Worm (Caenorhabditis elegans) whole organism, L4 larva: ENCODE measurements around the gene K02F3.9.

ENCODE experiments used
- Y105C5A.15 ChIP-seq: fragments of 200-800 bp; sonication (Bioruptor generic); IDR thresholded peaks from 2 replicates; pipeline ENCODE4 v1.3.6; 2022; ENCODE audit warnings: missing genetic modification characterization, missing compliant biosample characterization
- aha-1 ChIP-seq: fragments of 150-350 bp; peaks from one replicate; lab custom pipeline; 2014; ENCODE audit warnings: missing biosample characterization, missing genetic modification characterization
- attf-4 ChIP-seq: sonication (generic microtip); optimal IDR thresholded peaks from 3 replicates; lab custom pipeline; 2017; ENCODE audit warnings: missing biosample characterization, missing genetic modification characterization
- ceh-82 ChIP-seq: sonication (generic microtip); optimal IDR thresholded peaks from 2 replicates; lab custom pipeline; 2017; ENCODE audit warnings: missing biosample characterization, missing genetic modification characterization
- cey-2 ChIP-seq: sonication (generic microtip); optimal IDR thresholded peaks from 3 replicates; lab custom pipeline; 2017; ENCODE audit warnings: missing genetic modification characterization, mild to moderate bottlenecking, missing compliant biosample characterization, antibody characterized with exemption, borderline replicate concordance; ENCODE audit not compliant: insufficient read depth
- ctbp-1 ChIP-seq: fragments of 200-800 bp; sonication (Bioruptor generic); IDR thresholded peaks from 2 replicates; pipeline ENCODE4 v1.3.6; 2022; ENCODE audit warnings: missing genetic modification reagents, missing genetic modification characterization, missing compliant biosample characterization
- daf-19 ChIP-seq: fragments of 200-800 bp; sonication (Bioruptor generic); conservative IDR thresholded peaks from 2 replicates; pipeline ENCODE4 v1.3.6; 2022; ENCODE audit warnings: missing genetic modification characterization, missing compliant biosample characterization
- dmd-6 ChIP-seq: fragments of 200-800 bp; sonication (Bioruptor generic); IDR thresholded peaks from 2 replicates; pipeline ENCODE4 v1.3.6; 2022; ENCODE audit warnings: missing genetic modification reagents, missing genetic modification characterization, missing compliant biosample characterization
- dmd-9 ChIP-seq: fragments of 200-800 bp; sonication (Bioruptor generic); IDR thresholded peaks from 2 replicates; pipeline ENCODE4 v1.3.6; 2022; ENCODE audit warnings: missing genetic modification reagents, missing genetic modification characterization, missing compliant biosample characterization
- dpl-1 ChIP-seq: fragments of 150-350 bp; optimal IDR thresholded peaks from 2 replicates; lab custom pipeline; 2014; ENCODE audit warnings: missing biosample characterization, missing genetic modification reagents, missing genetic modification characterization
- fkh-10 ChIP-seq: fragments of 150-350 bp; optimal IDR thresholded peaks from 2 replicates; lab custom pipeline; 2014; ENCODE audit warnings: missing biosample characterization, missing genetic modification reagents, missing genetic modification characterization
- hif-1 ChIP-seq, 2 experiments: sonication (generic microtip); optimal IDR thresholded peaks; 2 replicates each; lab custom pipeline; 2016 to 2017; ENCODE audit warnings: missing compliant biosample characterization in 2 of 2, missing genetic modification characterization in 2 of 2, missing genetic modification reagents in 2 of 2, missing genotype in 2 of 2, mild to moderate bottlenecking in 1 of 2
- hlh-11 ChIP-seq: fragments of 200-800 bp; sonication (Bioruptor generic); optimal IDR thresholded peaks from 2 replicates; lab custom pipeline; 2018; ENCODE audit warnings: mild to moderate bottlenecking, missing genetic modification characterization, missing compliant biosample characterization
- hmg-1.1 ChIP-seq: fragments of 200-800 bp; sonication (Bioruptor generic); IDR thresholded peaks from 2 replicates; pipeline ENCODE4 v1.3.6; 2022; ENCODE audit warnings: missing genetic modification reagents, missing genetic modification characterization, missing compliant biosample characterization
- lin-13 ChIP-seq: fragments of 150-350 bp; optimal IDR thresholded peaks from 2 replicates; lab custom pipeline; 2014; ENCODE audit warnings: missing biosample characterization, missing genetic modification reagents, missing genetic modification characterization
- lsy-2 ChIP-seq, 2 experiments: fragments of 150-350 bp in 1 of 2; sonication (generic microtip) in 1 of 2; optimal IDR thresholded peaks; 2 replicates each; lab custom pipeline; 2014 to 2017; ENCODE audit warnings: missing biosample characterization in 2 of 2, missing genetic modification characterization in 2 of 2
- madf-5 ChIP-seq, 2 experiments: fragments of 200-800 bp; sonication (Bioruptor generic); IDR thresholded peaks; 2 replicates each; pipeline ENCODE4 v1.3.6; 2022; ENCODE audit warnings: missing compliant biosample characterization in 2 of 2, missing genetic modification characterization in 2 of 2
- mep-1 ChIP-seq: fragments of 150-350 bp; sonication (generic microtip); optimal IDR thresholded peaks from 3 replicates; lab custom pipeline; 2014; ENCODE audit warnings: missing biosample characterization, missing genetic modification characterization
- mes-2 ChIP-seq: sonication (generic microtip); optimal IDR thresholded peaks from 2 replicates; lab custom pipeline; 2016; ENCODE audit warnings: missing genotype, mild to moderate bottlenecking, missing genetic modification characterization, missing compliant biosample characterization; ENCODE audit not compliant: poor library complexity, severe bottlenecking
- mxl-3 ChIP-seq: fragments of 200-800 bp; sonication (Bioruptor generic); optimal IDR thresholded peaks from 2 replicates; lab custom pipeline; 2018; ENCODE audit warnings: mild to moderate bottlenecking, missing genetic modification characterization, missing compliant biosample characterization
- nhr-10 ChIP-seq: fragments of 150-350 bp; optimal IDR thresholded peaks from 2 replicates; lab custom pipeline; 2014; ENCODE audit warnings: missing biosample characterization, missing genetic modification characterization
- nhr-11 ChIP-seq: fragments of 150-350 bp; optimal IDR thresholded peaks from 2 replicates; lab custom pipeline; 2014; ENCODE audit warnings: missing biosample characterization, missing genetic modification characterization
- nhr-28 ChIP-seq: fragments of 150-350 bp; optimal IDR thresholded peaks from 2 replicates; lab custom pipeline; 2014; ENCODE audit warnings: missing biosample characterization, missing genetic modification characterization
- nhr-42 ChIP-seq: fragments of 200-800 bp; sonication (Bioruptor generic); IDR thresholded peaks from 2 replicates; pipeline ENCODE4 v1.3.6; 2022; ENCODE audit warnings: missing genetic modification characterization, missing compliant biosample characterization
- nhr-48 ChIP-seq: sonication (generic microtip); optimal IDR thresholded peaks from 2 replicates; lab custom pipeline; 2016; ENCODE audit warnings: mild to moderate bottlenecking, missing genetic modification characterization, missing compliant biosample characterization
- nhr-77 ChIP-seq: fragments of 150-350 bp; optimal IDR thresholded peaks from 2 replicates; lab custom pipeline; 2014; ENCODE audit warnings: missing biosample characterization, missing genetic modification characterization
- pqm-1 ChIP-seq: sonication (generic microtip); optimal IDR thresholded peaks from 2 replicates; lab custom pipeline; 2017; ENCODE audit warnings: missing biosample characterization, missing genetic modification characterization
- rbr-2 ChIP-seq: sonication (generic microtip); optimal IDR thresholded peaks from 2 replicates; lab custom pipeline; 2016; ENCODE audit warnings: missing genotype, missing genetic modification characterization, missing compliant biosample characterization
- set-16 ChIP-seq: fragments of 200-800 bp; sonication (Bioruptor generic); IDR thresholded peaks from 2 replicates; pipeline ENCODE4 v1.3.6; 2022; ENCODE audit warnings: missing genetic modification reagents, missing genetic modification characterization, missing compliant biosample characterization
- snpc-1.2 ChIP-seq: fragments of 200-800 bp; sonication (Bioruptor generic); IDR thresholded peaks from 2 replicates; pipeline ENCODE4 v1.3.6; 2022; ENCODE audit warnings: missing genetic modification reagents, missing genetic modification characterization, missing compliant biosample characterization
- snpc-4 ChIP-seq: fragments of 150-350 bp; optimal IDR thresholded peaks from 2 replicates; lab custom pipeline; 2014; ENCODE audit warnings: missing biosample characterization, missing genetic modification characterization
- spr-1 ChIP-seq: sonication (generic microtip); optimal IDR thresholded peaks from 2 replicates; lab custom pipeline; 2016; ENCODE audit warnings: mild to moderate bottlenecking, missing genetic modification characterization, missing compliant biosample characterization
- tra-1 ChIP-seq: fragments of 200-800 bp; sonication (Bioruptor generic); IDR thresholded peaks from 2 replicates; pipeline ENCODE4 v1.3.6; 2022; ENCODE audit warnings: missing genetic modification reagents, missing genetic modification characterization, missing compliant biosample characterization
- unc-62 ChIP-seq, 3 experiments: fragments of 150-350 bp in 1 of 3; sonication (generic microtip); optimal IDR thresholded peaks in 2 of 3; peaks in 1 of 3; 1 replicate in 1 of 3; 2 replicates in 2 of 3; lab custom pipeline; 2014 to 2017; ENCODE audit warnings: missing biosample characterization in 3 of 3, missing genetic modification characterization in 3 of 3, missing genetic modification reagents in 3 of 3, missing genotype in 1 of 3
- zip-2 ChIP-seq: fragments of 150-350 bp; optimal IDR thresholded peaks from 2 replicates; lab custom pipeline; 2014; ENCODE audit warnings: missing biosample characterization, missing genetic modification characterization

K02F3.9 gene

DNA sequence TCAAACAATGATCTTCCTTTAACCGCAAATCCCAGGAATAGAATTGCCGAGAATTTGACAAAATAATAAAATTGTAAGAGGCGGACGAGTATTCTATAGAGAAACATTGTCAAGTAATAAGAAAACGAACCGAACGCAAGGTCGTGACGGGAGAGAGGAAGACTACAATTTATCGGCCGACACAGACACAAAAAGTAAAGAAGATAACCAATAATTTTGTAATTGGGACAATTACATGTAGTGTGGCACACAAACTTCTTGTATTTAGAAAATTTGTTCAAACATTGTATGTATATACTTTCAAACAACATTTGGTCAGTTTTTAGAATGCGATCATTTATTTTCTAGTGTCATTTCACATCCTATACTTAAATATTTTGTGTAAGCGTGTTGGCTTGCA, 9.2 kb downstream of the K02F3.9 start, which contains the start of gene ceeh-1:
Gene ceeh-1 (minus strand): TSS at position 317 of the 400 bp plus-strand sequence.
- no peak for TF ChIP-seq ctbp-1 (GFP tag; lab: Robert Waterston, UW)
- no peak for TF ChIP-seq lin-13
- no peak for TF ChIP-seq fkh-10
- no peak for TF ChIP-seq Y105C5A.15 (GFP tag; lab: Robert Waterston, UW)
- no peak for TF ChIP-seq madf-5 (GFP tag; IDR thresholded peaks at IDR 0.05; lab: Robert Waterston, UW)
- TF ChIP-seq tra-1 (GFP tag; lab: Robert Waterston, UW) = no peak
- TF ChIP-seq dpl-1 = no peak
- TF ChIP-seq mep-1 = no peak
- no peak for TF ChIP-seq daf-19 (GFP tag; lab: Robert Waterston, UW)
- no peak for TF ChIP-seq mes-2 (tag; lab: Kevin White, UChicago)
- peak; percentile 20; the same call in 1 of the 2 replicates for TF ChIP-seq dmd-6 (GFP tag; lab: Robert Waterston, UW)
- TF ChIP-seq nhr-11 (tag; lab: Kevin White, UChicago) = no peak
- TF ChIP-seq dmd-9 (GFP tag; lab: Robert Waterston, UW) = no peak
- TF ChIP-seq snpc-1.2 (GFP tag; lab: Robert Waterston, UW) = no peak
- TF ChIP-seq unc-62 (GFP tag; optimal IDR thresholded peaks at IDR 0.05 in 1 of 2; lab: Kevin White, UChicago) = peak in 1 of 2 experiments; percentile 15
- TF ChIP-seq unc-62 (tag; optimal IDR thresholded peaks at IDR 0.05; lab: Kevin White, UChicago) = no peak
- no peak for TF ChIP-seq snpc-4 (tag; lab: Kevin White, UChicago)
- TF ChIP-seq cey-2 (tag; lab: Kevin White, UChicago) = no peak
- no peak for TF ChIP-seq ceh-82 (tag; lab: Kevin White, UChicago)
- peak; percentile 4 for TF ChIP-seq nhr-77
- TF ChIP-seq mxl-3 (GFP tag; lab: Kevin White, UChicago) = peak; percentile 22
- TF ChIP-seq hlh-11 (tag; lab: Kevin White, UChicago) = peak; percentile 12
- TF ChIP-seq rbr-2 (tag; lab: Kevin White, UChicago) = no peak
- peak in 1 of 2 experiments; percentile 4 for TF ChIP-seq lsy-2 (tag; optimal IDR thresholded peaks at IDR 0.05; lab: Kevin White, UChicago)
- peak; percentile 30 for TF ChIP-seq pqm-1 (tag; lab: Kevin White, UChicago)
- no peak for TF ChIP-seq hmg-1.1 (GFP tag; lab: Robert Waterston, UW)
- no peak for TF ChIP-seq attf-4 (tag; lab: Kevin White, UChicago)
- no peak for TF ChIP-seq zip-2 (tag; lab: Kevin White, UChicago)
- peak; percentile 100 for TF ChIP-seq nhr-28
- no peak for TF ChIP-seq nhr-48

DNA sequence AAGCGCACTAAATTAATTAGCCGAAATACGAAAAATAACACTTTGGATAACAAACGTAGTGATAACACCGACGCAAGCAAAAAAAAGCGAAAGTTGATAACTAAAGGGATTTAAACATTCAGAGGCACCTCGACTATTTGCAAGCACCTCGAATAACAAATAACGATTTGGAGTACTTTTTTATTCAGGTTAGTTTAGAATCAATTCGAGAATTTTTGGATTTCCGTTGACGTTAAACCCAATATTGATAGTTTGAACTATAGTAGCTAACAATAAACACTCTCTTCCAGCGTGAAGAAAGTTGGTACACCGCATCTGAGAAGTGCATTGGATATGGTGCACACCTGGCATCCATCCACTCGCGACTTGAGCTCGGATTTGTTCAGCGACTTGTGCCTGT, 15.9 kb downstream of the K02F3.9 start:
- no peak for TF ChIP-seq cey-2 (tag; lab: Kevin White, UChicago)
- no peak for TF ChIP-seq lsy-2 (tag; optimal IDR thresholded peaks at IDR 0.05; lab: Kevin White, UChicago)
- TF ChIP-seq nhr-10 (tag; lab: Kevin White, UChicago) = no peak
- TF ChIP-seq dmd-9 (GFP tag; lab: Robert Waterston, UW) = no peak
- peak; percentile 98 for TF ChIP-seq aha-1 (tag; lab: Kevin White, UChicago)

- TF ChIP-seq hif-1 (tag; optimal IDR thresholded peaks at IDR 0.05; lab: Kevin White, UChicago) (no peak), nhr-11 (tag; lab: Kevin White, UChicago) (peak; percentile 10)
Observed at ce11 chrIII:822546-823272, 18.5 kb downstream of the K02F3.9 start, which contains the start of gene clec-149. clec-149 (plus strand) TSS chrIII:823222.

DNA sequence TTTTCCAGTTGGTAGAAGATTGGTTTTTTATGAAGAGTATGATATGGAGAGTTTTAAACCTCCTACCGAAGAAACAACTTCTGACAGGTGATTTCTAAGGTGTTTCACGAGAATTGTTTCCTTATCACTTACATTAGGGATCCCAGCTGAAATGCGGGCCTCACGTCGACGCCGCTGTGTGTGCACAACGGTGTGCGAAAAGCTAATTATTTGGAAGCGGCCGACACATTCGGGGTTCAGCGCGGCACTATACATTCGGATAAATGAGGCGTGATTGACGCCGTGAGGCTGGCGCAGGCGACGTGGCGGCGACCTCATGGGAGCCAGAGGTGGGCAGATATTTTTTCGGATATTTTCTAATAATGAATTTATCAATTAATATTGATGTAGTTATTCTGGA, 21.9 kb downstream of the K02F3.9 start:
- peak; percentile 36; the same call in 1 of the 2 replicates for TF ChIP-seq set-16
- TF ChIP-seq nhr-42 = 0 out of 2 replicates have a peak, but pooled peaks have one; percentile 10
- TF ChIP-seq dpl-1 = no peak
- no peak for TF ChIP-seq spr-1 (tag; lab: Kevin White, UChicago)
